Fruit fly (Drosophila melanogaster) whole organism, embryonic: Measurements from ENCODE around the gene atl.
A peak's percentile ranks its signal among the peaks of the same experiment; 100 is the strongest.

Source experiments
- B-H1 ChIP-seq: fragments of 200-800 bp; sonication (Bioruptor generic); IDR thresholded peaks from 3 replicates; pipeline ENCODE4 v1.3.6; 2022; ENCODE audit warnings: missing biosample characterization, missing genetic modification characterization
- Bteb2 ChIP-seq: fragments of 200-800 bp; sonication (Bioruptor generic); optimal IDR thresholded peaks from 2 replicates; lab custom pipeline; 2016; ENCODE audit warnings: missing biosample characterization, missing genetic modification characterization
- CG1233 ChIP-seq: fragments of 200-800 bp; sonication (Bioruptor generic); optimal IDR thresholded peaks from 4 replicates; lab custom pipeline; 2018; ENCODE audit warnings: missing biosample characterization, mild to moderate bottlenecking, missing genetic modification characterization
- CG1529 ChIP-seq: fragments of 200-800 bp; sonication (Bioruptor generic); optimal IDR thresholded peaks from 3 replicates; lab custom pipeline; 2018; ENCODE audit warnings: missing biosample characterization, missing genetic modification characterization
- CG18619 ChIP-seq: fragments of 200-800 bp; sonication (Bioruptor generic); optimal IDR thresholded peaks from 3 replicates; lab custom pipeline; 2017; ENCODE audit warnings: missing biosample characterization, mild to moderate bottlenecking, missing genetic modification characterization
- CG7372 ChIP-seq: fragments of 200-800 bp; sonication (Bioruptor generic); IDR thresholded peaks from 2 replicates; pipeline ENCODE4 v1.3.6; 2022; ENCODE audit warnings: missing biosample characterization, missing genetic modification characterization
- Dfd ChIP-seq, 2 experiments: fragments of >200 bp; optimal IDR thresholded peaks; 2 replicates each; lab custom pipeline; 2017; ENCODE audit warnings: missing biosample characterization in 2 of 2, missing genetic modification characterization in 2 of 2
- Dll ChIP-seq: fragments of 200-800 bp; sonication (Bioruptor generic); IDR thresholded peaks from 4 replicates; pipeline ENCODE4 v1.3.6; 2022; ENCODE audit warnings: missing biosample characterization, missing genetic modification characterization; ENCODE audit not compliant: partially characterized antibody
- Hr3 ChIP-seq: fragments of 200-800 bp; sonication (Bioruptor generic); optimal IDR thresholded peaks from 3 replicates; lab custom pipeline; 2016; ENCODE audit warnings: missing biosample characterization, missing genetic modification characterization
- Hr51 ChIP-seq, 2 experiments: fragments of 200-800 bp; sonication (Bioruptor generic); optimal IDR thresholded peaks; 2 replicates in 1 of 2; 3 replicates in 1 of 2; lab custom pipeline; 2016 to 2018; ENCODE audit warnings: missing biosample characterization in 2 of 2, missing genetic modification characterization in 2 of 2, mild to moderate bottlenecking in 1 of 2, moderate library complexity in 1 of 2
- ro ChIP-seq: fragments of 200-800 bp; sonication (Bioruptor generic); IDR thresholded peaks from 2 replicates; pipeline ENCODE4 v1.3.6; 2022; ENCODE audit warnings: missing biosample characterization, missing genetic modification characterization
- sisA ChIP-seq: fragments of 200-800 bp; sonication (Bioruptor generic); IDR thresholded peaks from 2 replicates; pipeline ENCODE4 v1.3.6; 2022; ENCODE audit warnings: missing biosample characterization, missing genetic modification characterization
- tll ChIP-seq, 2 experiments: fragments of 200-800 bp in 1 of 2; fragments of >200 bp in 1 of 2; sonication (Bioruptor generic) in 1 of 2; optimal IDR thresholded peaks; 2 replicates each; lab custom pipeline; 2017 to 2019; ENCODE audit warnings: missing biosample characterization in 2 of 2, missing genetic modification characterization in 2 of 2, mild to moderate bottlenecking in 1 of 2, moderate library complexity in 1 of 2

dm6 chr3R:24604165-24604564 lies 21.3 kb upstream of the atl start:
- peak in 1 of 2 experiments; percentile 20 for TF ChIP-seq tll (GFP tag; optimal IDR thresholded peaks at IDR 0.05; lab: Kevin White, UChicago)
- no peak for TF ChIP-seq Hr51 (GFP tag; optimal IDR thresholded peaks at IDR 0.05; lab: Kevin White, UChicago)
- no peak for TF ChIP-seq ro
- no peak for TF ChIP-seq CG1529 (GFP tag; lab: Kevin White, UChicago)
- TF ChIP-seq Dfd (GFP tag; optimal IDR thresholded peaks at IDR 0.05; lab: Kevin White, UChicago), result no peak
- TF ChIP-seq CG7372, result no peak
- no peak for TF ChIP-seq Bteb2 (GFP tag; lab: Kevin White, UChicago)
- no peak for TF ChIP-seq Hr3 (GFP tag; lab: Kevin White, UChicago)
- TF ChIP-seq B-H1 (GFP tag; lab: Robert Waterston, UW), result no peak
- TF ChIP-seq CG18619 (GFP tag; lab: Kevin White, UChicago), result no peak
- no peak for TF ChIP-seq CG1233
- no peak for TF ChIP-seq sisA (GFP tag; lab: Robert Waterston, UW)
- TF ChIP-seq Dll, result no peak
